Worm (Caenorhabditis elegans) whole organism, late embryonic: ENCODE results near the gene ifb-1.

Experiments
- C08G9.2 ChIP-seq: sonication (generic microtip); optimal IDR thresholded peaks from 2 replicates; lab custom pipeline; 2016; ENCODE audit warnings: mild to moderate bottlenecking, missing genetic modification characterization, moderate library complexity, missing compliant biosample characterization
- F13H6.1 ChIP-seq: sonication (generic microtip); optimal IDR thresholded peaks from 2 replicates; lab custom pipeline; 2016; ENCODE audit warnings: missing genetic modification characterization, missing compliant biosample characterization
- ama-1 ChIP-seq: fragments of 150-350 bp; optimal IDR thresholded peaks from 2 replicates; lab custom pipeline; 2014
- ceh-9 ChIP-seq: sonication (generic microtip); optimal IDR thresholded peaks from 2 replicates; lab custom pipeline; 2016; ENCODE audit warnings: mild to moderate bottlenecking, missing genetic modification characterization, inconsistent platforms, missing compliant biosample characterization
- fkh-10 ChIP-seq: fragments of 150-350 bp; optimal IDR thresholded peaks from 2 replicates; lab custom pipeline; 2014; ENCODE audit warnings: missing biosample characterization, missing genetic modification reagents, missing genetic modification characterization
- hlh-13 ChIP-seq: fragments of 200-800 bp; sonication (Bioruptor generic); optimal IDR thresholded peaks from 2 replicates; lab custom pipeline; 2018; ENCODE audit warnings: mild to moderate bottlenecking, missing genetic modification characterization, missing compliant biosample characterization
- madf-2 ChIP-seq: sonication (generic microtip); optimal IDR thresholded peaks from 2 replicates; lab custom pipeline; 2017; ENCODE audit warnings: missing genetic modification characterization, missing compliant biosample characterization
- nfya-1 ChIP-seq: sonication (generic microtip); optimal IDR thresholded peaks from 2 replicates; lab custom pipeline; 2017; ENCODE audit warnings: missing genetic modification characterization, mild to moderate bottlenecking, missing compliant biosample characterization, antibody characterized with exemption, moderate library complexity
- pqm-1 ChIP-seq: sonication (generic microtip); optimal IDR thresholded peaks from 2 replicates; lab custom pipeline; 2016; ENCODE audit warnings: missing genetic modification characterization, missing compliant biosample characterization
- unc-55 ChIP-seq: sonication (generic microtip); optimal IDR thresholded peaks from 2 replicates; lab custom pipeline; 2017; ENCODE audit warnings: missing biosample characterization, missing genetic modification reagents, missing genetic modification characterization

DNA sequence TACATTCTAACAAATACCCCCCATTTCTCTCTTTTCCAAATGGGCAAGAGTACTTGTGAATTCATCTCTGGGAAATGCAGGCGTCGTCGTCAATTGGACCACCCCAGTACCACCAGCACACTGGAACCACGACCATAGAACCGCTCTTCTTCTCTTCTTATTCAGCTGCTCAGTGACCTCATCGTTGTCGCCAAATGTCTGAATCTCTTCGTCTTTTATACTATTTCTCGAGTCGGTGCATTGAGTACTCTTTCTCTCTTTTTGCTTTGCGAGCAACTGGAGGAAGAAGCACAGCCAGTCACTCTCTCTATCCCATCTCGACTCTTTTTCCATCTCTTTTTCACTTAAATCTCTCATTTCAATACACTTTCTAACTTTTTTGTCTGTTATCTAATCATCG lies 14.4 kb downstream of the ifb-1 start:
- TF ChIP-seq nfya-1 (tag; lab: Kevin White, UChicago), result peak; percentile 33
- TF ChIP-seq F13H6.1, result no peak
- no peak for TF ChIP-seq C08G9.2 (tag; lab: Kevin White, UChicago)
- TF ChIP-seq pqm-1 (tag; lab: Kevin White, UChicago), result no peak
- TF ChIP-seq hlh-13 (GFP tag; lab: Kevin White, UChicago), result no peak
- TF ChIP-seq madf-2 (tag; lab: Kevin White, UChicago), result no peak
- no peak for TF ChIP-seq ceh-9 (tag; lab: Kevin White, UChicago)
- peak; percentile 42 for TF ChIP-seq unc-55 (GFP tag; lab: Kevin White, UChicago)
- TF ChIP-seq ama-1 (lab: Kevin White, UChicago), result no peak
- no peak for TF ChIP-seq fkh-10 (GFP tag; lab: Kevin White, UChicago)
